Worm (Caenorhabditis elegans) whole organism, L2 larva: Measurements from ENCODE around the gene hst-6.

Experiments
- C34F6.9 ChIP-seq: fragments of 150-350 bp; optimal IDR thresholded peaks from 2 replicates; lab custom pipeline; 2014; ENCODE audit warnings: missing biosample characterization, missing genetic modification characterization
- crh-2 ChIP-seq: sonication (generic microtip); optimal IDR thresholded peaks from 2 replicates; lab custom pipeline; 2017; ENCODE audit warnings: missing biosample characterization, missing genetic modification characterization
- dmd-4 ChIP-seq: sonication (generic microtip); optimal IDR thresholded peaks from 2 replicates; lab custom pipeline; 2017; ENCODE audit warnings: missing biosample characterization, missing genetic modification characterization
- nhr-77 ChIP-seq: fragments of 150-350 bp; optimal IDR thresholded peaks from 2 replicates; lab custom pipeline; 2014; ENCODE audit warnings: missing biosample characterization, missing genetic modification characterization
- snpc-4 ChIP-seq: fragments of 150-350 bp; optimal IDR thresholded peaks from 2 replicates; lab custom pipeline; 2014; ENCODE audit warnings: missing biosample characterization, missing genetic modification characterization

Gene hst-6

DNA sequence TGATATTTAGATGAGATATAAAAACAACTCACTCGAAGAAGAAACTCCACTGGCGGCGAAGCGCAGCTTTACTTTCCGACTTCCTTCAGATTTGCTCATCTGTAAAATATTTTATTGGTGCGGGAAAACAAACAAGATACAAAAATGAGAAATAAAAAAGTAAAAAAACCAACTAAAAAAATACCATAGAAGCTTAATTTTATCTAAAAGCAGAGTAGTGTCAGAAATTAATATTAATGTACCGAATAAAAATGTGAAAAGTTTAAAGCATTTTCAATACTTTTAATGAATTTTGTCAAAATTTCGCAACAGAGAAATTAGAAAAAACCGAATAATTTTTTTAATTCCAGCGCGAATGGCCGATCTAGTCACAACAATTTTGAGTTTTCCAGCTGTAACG is 47.9 kb downstream of the hst-6 start, which contains the start of gene sto-2:
sto-2 (minus strand) TSS at position 101 of the 400 bp plus-strand sequence.
- no peak for TF ChIP-seq crh-2
- no peak for TF ChIP-seq C34F6.9
- no peak for TF ChIP-seq dmd-4 (tag; lab: Kevin White, UChicago)
- no peak for TF ChIP-seq nhr-77 (tag; lab: Kevin White, UChicago)
- TF ChIP-seq snpc-4 (tag; lab: Kevin White, UChicago): no peak
